Fruit fly (Drosophila melanogaster) whole organism, embryonic: ENCODE measurements around the gene AlaRS-m.

ENCODE experiments used
- B-H1 ChIP-seq: fragments of 200-800 bp; sonication (Bioruptor generic); IDR thresholded peaks from 3 replicates; pipeline ENCODE4 v1.3.6; 2022; ENCODE audit warnings: missing biosample characterization, missing genetic modification characterization
- BEAF-32 ChIP-seq: fragments of 200-800 bp; sonication (Bioruptor generic); optimal IDR thresholded peaks from 3 replicates; lab custom pipeline; 2017; ENCODE audit warnings: missing biosample characterization, missing genetic modification characterization, mild to moderate bottlenecking, moderate library complexity, missing genetic modification reagents
- Bteb2 ChIP-seq: fragments of 200-800 bp; sonication (Bioruptor generic); optimal IDR thresholded peaks from 2 replicates; lab custom pipeline; 2016; ENCODE audit warnings: missing biosample characterization, missing genetic modification characterization
- CG1024 ChIP-seq: fragments of 200-800 bp; sonication (Bioruptor generic); IDR thresholded peaks from 2 replicates; pipeline ENCODE4 v1.3.6; 2022; ENCODE audit warnings: missing biosample characterization, missing genetic modification characterization
- CG10979 ChIP-seq: fragments of 200-800 bp; sonication (Bioruptor generic); optimal IDR thresholded peaks from 2 replicates; lab custom pipeline; 2018; ENCODE audit warnings: missing biosample characterization, mild to moderate bottlenecking, missing genetic modification characterization, moderate library complexity
- CG13123 ChIP-seq: fragments of 200-800 bp; sonication (Bioruptor generic); optimal IDR thresholded peaks from 2 replicates; lab custom pipeline; 2016; ENCODE audit warnings: missing biosample characterization, missing genetic modification characterization
- CG13296 ChIP-seq: fragments of 200-800 bp; sonication (Bioruptor generic); optimal IDR thresholded peaks from 3 replicates; lab custom pipeline; 2018; ENCODE audit warnings: missing biosample characterization, mild to moderate bottlenecking, missing genetic modification characterization
- CG15601 ChIP-seq: fragments of 200-800 bp; sonication (Bioruptor generic); optimal IDR thresholded peaks from 3 replicates; lab custom pipeline; 2019; ENCODE audit warnings: missing biosample characterization, mild to moderate bottlenecking, missing genetic modification characterization, moderate library complexity
- CG17912 ChIP-seq: fragments of 200-800 bp; sonication (Bioruptor generic); optimal IDR thresholded peaks from 2 replicates; lab custom pipeline; 2018; ENCODE audit warnings: missing biosample characterization, mild to moderate bottlenecking, missing genetic modification characterization
- CG2202 ChIP-seq: fragments of 200-800 bp; sonication (Bioruptor generic); optimal IDR thresholded peaks from 2 replicates; lab custom pipeline; 2018; ENCODE audit warnings: missing biosample characterization, mild to moderate bottlenecking, missing genetic modification characterization
- CG2712 ChIP-seq: fragments of 200-800 bp; optimal IDR thresholded peaks from 3 replicates; lab custom pipeline; 2019; ENCODE audit warnings: missing biosample characterization, mild to moderate bottlenecking, missing genetic modification characterization, moderate library complexity
- CG33557 ChIP-seq: fragments of 200-800 bp; sonication (Bioruptor generic); optimal IDR thresholded peaks from 2 replicates; lab custom pipeline; 2019; ENCODE audit warnings: missing biosample characterization, mild to moderate bottlenecking, missing genetic modification characterization, moderate library complexity
- CG3838 ChIP-seq: fragments of 200-800 bp; sonication (Bioruptor generic); optimal IDR thresholded peaks from 3 replicates; lab custom pipeline; 2016; ENCODE audit warnings: missing biosample characterization, missing genetic modification characterization
- CG3847 ChIP-seq: fragments of 200-800 bp; sonication (Bioruptor generic); IDR thresholded peaks from 2 replicates; pipeline ENCODE4 v1.3.6; 2022; ENCODE audit warnings: missing biosample characterization, missing genetic modification characterization
- CG4854 ChIP-seq: fragments of 200-800 bp; sonication (Bioruptor generic); optimal IDR thresholded peaks from 2 replicates; lab custom pipeline; 2016; ENCODE audit warnings: missing biosample characterization, missing genetic modification characterization, inconsistent platforms
- CG6689 ChIP-seq: fragments of 200-800 bp; sonication (Bioruptor generic); IDR thresholded peaks from 2 replicates; pipeline ENCODE4 v1.3.6; 2022; ENCODE audit warnings: missing biosample characterization, missing genetic modification characterization
- CG9727 ChIP-seq: fragments of 200-800 bp; sonication (Bioruptor generic); optimal IDR thresholded peaks from 3 replicates; lab custom pipeline; 2017; ENCODE audit warnings: missing biosample characterization, mild to moderate bottlenecking, missing genetic modification characterization
- CG9817 ChIP-seq: fragments of 200-800 bp; sonication (Bioruptor generic); optimal IDR thresholded peaks from 2 replicates; lab custom pipeline; 2018; ENCODE audit warnings: missing biosample characterization, mild to moderate bottlenecking, missing genetic modification characterization, moderate library complexity
- D ChIP-seq, 2 experiments: fragments of 200-800 bp in 1 of 2; fragments of >200 bp in 1 of 2; sonication (Bioruptor generic) in 1 of 2; optimal IDR thresholded peaks; 2 replicates in 1 of 2; 3 replicates in 1 of 2; lab custom pipeline; 2017; ENCODE audit warnings: mild to moderate bottlenecking in 1 of 2, missing biosample characterization in 1 of 2, missing genetic modification characterization in 1 of 2, missing genetic modification reagents in 1 of 2
- D19B ChIP-seq: fragments of 200-800 bp; sonication (Bioruptor generic); optimal IDR thresholded peaks from 2 replicates; lab custom pipeline; 2017; ENCODE audit warnings: missing biosample characterization, mild to moderate bottlenecking, missing genetic modification characterization
- Dip3 ChIP-seq: fragments of 200-800 bp; sonication (Bioruptor generic); optimal IDR thresholded peaks from 3 replicates; lab custom pipeline; 2016; ENCODE audit warnings: missing biosample characterization, missing genetic modification characterization
- Dp ChIP-seq: fragments of 200-800 bp; sonication (Bioruptor generic); optimal IDR thresholded peaks from 2 replicates; lab custom pipeline; 2018; ENCODE audit warnings: missing biosample characterization, mild to moderate bottlenecking, missing genetic modification characterization, moderate library complexity
- ERR ChIP-seq: fragments of 200-800 bp; sonication (Bioruptor generic); optimal IDR thresholded peaks from 2 replicates; lab custom pipeline; 2016; ENCODE audit warnings: missing biosample characterization, missing genetic modification characterization
- HHEX ChIP-seq: fragments of 200-800 bp; sonication (Bioruptor generic); optimal IDR thresholded peaks from 3 replicates; lab custom pipeline; 2017; ENCODE audit warnings: missing biosample characterization, mild to moderate bottlenecking, missing genetic modification characterization, missing genetic modification reagents
- HLH3B ChIP-seq: fragments of 200-800 bp; sonication (Bioruptor generic); IDR thresholded peaks from 2 replicates; pipeline ENCODE4 v1.3.6; 2022; ENCODE audit warnings: missing biosample characterization, missing genetic modification characterization
- HLH4C ChIP-seq: fragments of 200-800 bp; sonication (Bioruptor generic); IDR thresholded peaks from 3 replicates; pipeline ENCODE4 v1.3.6; 2022; ENCODE audit warnings: missing biosample characterization, missing genetic modification characterization; ENCODE audit not compliant: partially characterized antibody
- Nf-YB ChIP-seq: fragments of 200-800 bp; sonication (Bioruptor generic); optimal IDR thresholded peaks from 3 replicates; lab custom pipeline; 2019; ENCODE audit warnings: missing biosample characterization, mild to moderate bottlenecking, missing genetic modification characterization, moderate library complexity
- Pdp1 ChIP-seq, 2 experiments: fragments of 200-800 bp; sonication (Bioruptor generic); optimal IDR thresholded peaks; 3 replicates each; lab custom pipeline; 2016; ENCODE audit warnings: missing biosample characterization in 2 of 2, missing genetic modification characterization in 2 of 2, mild to moderate bottlenecking in 1 of 2, moderate library complexity in 1 of 2
- Rx ChIP-seq: fragments of 200-800 bp; sonication (Bioruptor generic); IDR thresholded peaks from 2 replicates; pipeline ENCODE4 v1.3.6; 2022; ENCODE audit warnings: missing biosample characterization, missing genetic modification characterization
- ato ChIP-seq: fragments of 200-800 bp; sonication (Bioruptor generic); IDR thresholded peaks from 2 replicates; pipeline ENCODE4 v1.3.6; 2022; ENCODE audit warnings: missing biosample characterization, missing genetic modification characterization; ENCODE audit not compliant: partially characterized antibody
- crol ChIP-seq: fragments of 200-800 bp; sonication (Bioruptor generic); IDR thresholded peaks from 2 replicates; pipeline ENCODE4 v1.3.6; 2022; ENCODE audit warnings: missing biosample characterization, missing genetic modification characterization
- crp ChIP-seq, 2 experiments: fragments of 200-800 bp; sonication (Bioruptor generic); optimal IDR thresholded peaks; 2 replicates in 1 of 2; 3 replicates in 1 of 2; lab custom pipeline; 2017; ENCODE audit warnings: missing biosample characterization in 2 of 2, missing genetic modification characterization in 2 of 2, mild to moderate bottlenecking in 1 of 2, moderate library complexity in 1 of 2
- fru ChIP-seq: fragments of >200 bp; optimal IDR thresholded peaks from 2 replicates; lab custom pipeline; 2017
- fu2 ChIP-seq: fragments of 200-800 bp; sonication (Bioruptor generic); optimal IDR thresholded peaks from 2 replicates; lab custom pipeline; 2016; ENCODE audit warnings: missing biosample characterization, missing genetic modification characterization
- gcm2 ChIP-seq: fragments of 200-800 bp; sonication (Bioruptor generic); optimal IDR thresholded peaks from 2 replicates; lab custom pipeline; 2016; ENCODE audit warnings: missing biosample characterization, missing genetic modification characterization
- grau ChIP-seq: fragments of 200-800 bp; optimal IDR thresholded peaks from 3 replicates; lab custom pipeline; 2019; ENCODE audit warnings: missing biosample characterization, mild to moderate bottlenecking, missing genetic modification characterization, moderate library complexity
- hbn ChIP-seq: fragments of 200-800 bp; sonication (Bioruptor generic); IDR thresholded peaks from 2 replicates; pipeline ENCODE4 v1.3.6; 2022; ENCODE audit warnings: missing biosample characterization, missing genetic modification characterization; ENCODE audit not compliant: partially characterized antibody
- jing ChIP-seq: fragments of 200-800 bp; sonication (Bioruptor generic); optimal IDR thresholded peaks from 2 replicates; lab custom pipeline; 2018; ENCODE audit warnings: missing biosample characterization, mild to moderate bottlenecking, missing genetic modification characterization
- lmd ChIP-seq: fragments of 200-800 bp; sonication (Bioruptor generic); IDR thresholded peaks from 2 replicates; pipeline ENCODE4 v1.3.6; 2022; ENCODE audit warnings: missing biosample characterization, missing genetic modification characterization
- mirr ChIP-seq: fragments of 200-800 bp; sonication (Bioruptor generic); optimal IDR thresholded peaks from 3 replicates; lab custom pipeline; 2018; ENCODE audit warnings: missing biosample characterization, mild to moderate bottlenecking, missing genetic modification characterization
- mld ChIP-seq: fragments of 200-800 bp; sonication (Bioruptor generic); IDR thresholded peaks from 3 replicates; pipeline ENCODE4 v1.3.6; 2022; ENCODE audit warnings: missing biosample characterization, missing genetic modification characterization; ENCODE audit not compliant: partially characterized antibody
- oc ChIP-seq: fragments of 200-800 bp; sonication (Bioruptor generic); optimal IDR thresholded peaks from 2 replicates; lab custom pipeline; 2018; ENCODE audit warnings: missing biosample characterization, mild to moderate bottlenecking, missing genetic modification characterization, moderate library complexity
- phol ChIP-seq: fragments of 200-800 bp; sonication (Bioruptor generic); optimal IDR thresholded peaks from 3 replicates; lab custom pipeline; 2018; ENCODE audit warnings: missing biosample characterization, mild to moderate bottlenecking, missing genetic modification characterization, moderate library complexity
- sisA ChIP-seq: fragments of 200-800 bp; sonication (Bioruptor generic); IDR thresholded peaks from 2 replicates; pipeline ENCODE4 v1.3.6; 2022; ENCODE audit warnings: missing biosample characterization, missing genetic modification characterization
- sna ChIP-seq: fragments of 200-800 bp; sonication (Bioruptor generic); IDR thresholded peaks from 2 replicates; pipeline ENCODE4 v1.3.6; 2022; ENCODE audit warnings: missing biosample characterization, missing genetic modification characterization; ENCODE audit not compliant: partially characterized antibody
- sob ChIP-seq: fragments of 200-800 bp; sonication (Bioruptor generic); IDR thresholded peaks from 2 replicates; pipeline ENCODE4 v1.3.6; 2022; ENCODE audit warnings: missing biosample characterization, missing genetic modification characterization
- stwl ChIP-seq: fragments of 200-800 bp; sonication (Bioruptor generic); optimal IDR thresholded peaks from 3 replicates; lab custom pipeline; 2018; ENCODE audit warnings: missing biosample characterization, mild to moderate bottlenecking, missing genetic modification characterization, moderate library complexity
- tgo ChIP-seq: fragments of 200-800 bp; sonication (Bioruptor generic); IDR thresholded peaks from 3 replicates; pipeline ENCODE4 v1.3.6; 2022; ENCODE audit warnings: missing biosample characterization, missing genetic modification characterization
- trem ChIP-seq: fragments of 200-800 bp; optimal IDR thresholded peaks from 3 replicates; lab custom pipeline; 2019; ENCODE audit warnings: missing biosample characterization, mild to moderate bottlenecking, missing genetic modification characterization, moderate library complexity
- unpg ChIP-seq: fragments of 200-800 bp; sonication (Bioruptor generic); optimal IDR thresholded peaks from 3 replicates; lab custom pipeline; 2018; ENCODE audit warnings: missing biosample characterization, mild to moderate bottlenecking, missing genetic modification characterization, moderate library complexity

Gene AlaRS-m

dm6 chr3L:5145814-5146244, at the start of gene AlaRS-m, which contains the start of gene Fitm (continued):
- no peak for TF ChIP-seq Rx (GFP tag; lab: Robert Waterston, UW)
- TF ChIP-seq CG9727, result no peak
- no peak for TF ChIP-seq sob (GFP tag; lab: Robert Waterston, UW)
- TF ChIP-seq D19B (GFP tag; lab: Kevin White, UChicago), result no peak
- no peak for TF ChIP-seq gcm2
- peak; percentile 30 for TF ChIP-seq stwl (tag; lab: Kevin White, UChicago)
- TF ChIP-seq CG13296 (GFP tag; lab: Kevin White, UChicago), result no peak
- no peak for TF ChIP-seq Nf-YB (GFP tag; lab: Kevin White, UChicago)
- TF ChIP-seq CG2202, result no peak
- TF ChIP-seq CG9817, result no peak
- TF ChIP-seq CG1024 (GFP tag; lab: Robert Waterston, UW), result no peak
- no peak for TF ChIP-seq CG2712
- no peak for TF ChIP-seq CG10979
- TF ChIP-seq trem (tag; lab: Kevin White, UChicago), result peak; percentile 9
- no peak for TF ChIP-seq HHEX (GFP tag; lab: Kevin White, UChicago)
- no peak for TF ChIP-seq CG4854
- no peak for TF ChIP-seq CG17912 (GFP tag; lab: Kevin White, UChicago)
- TF ChIP-seq D (optimal IDR thresholded peaks at IDR 0.05; lab: Kevin White, UChicago), result no peak
- TF ChIP-seq D (GFP tag; optimal IDR thresholded peaks at IDR 0.05; lab: Kevin White, UChicago), result no peak
- TF ChIP-seq Bteb2, result no peak
- 0 out of 3 replicates have a peak, but pooled peaks have one; percentile 35 for TF ChIP-seq HLH4C
- TF ChIP-seq Pdp1 (GFP tag; optimal IDR thresholded peaks at IDR 0.05; lab: Kevin White, UChicago), result peak in 1 of 2 experiments; percentile 2
- no peak for TF ChIP-seq fu2
- TF ChIP-seq mirr (GFP tag; lab: Kevin White, UChicago), result no peak
- TF ChIP-seq CG3838 (GFP tag; lab: Kevin White, UChicago), result no peak
- no peak for TF ChIP-seq ERR
- no peak for TF ChIP-seq oc (tag; lab: Kevin White, UChicago)
- TF ChIP-seq ato (GFP tag; lab: Robert Waterston, UW), result 0 out of 2 replicates have a peak, but pooled peaks have one; percentile 19
- no peak for TF ChIP-seq unpg
- TF ChIP-seq CG3847 (GFP tag; lab: Robert Waterston, UW), result no peak
- peak; percentile 88 to 98 for TF ChIP-seq crp (GFP tag; optimal IDR thresholded peaks at IDR 0.05; lab: Kevin White, UChicago)
- no peak for TF ChIP-seq fru
- 0 out of 2 replicates have a peak, but pooled peaks have one; percentile 29 for TF ChIP-seq hbn (GFP tag; lab: Robert Waterston, UW)
- TF ChIP-seq B-H1 (GFP tag; lab: Robert Waterston, UW), result no peak
- TF ChIP-seq crol (GFP tag; lab: Robert Waterston, UW), result no peak
- TF ChIP-seq Dip3 (GFP tag; lab: Kevin White, UChicago), result no peak
- TF ChIP-seq CG13123 (GFP tag; lab: Kevin White, UChicago), result no peak
- peak; percentile 0 for TF ChIP-seq BEAF-32 (GFP tag; lab: Kevin White, UChicago)
- TF ChIP-seq sisA (GFP tag; lab: Robert Waterston, UW), result no peak
- no peak for TF ChIP-seq mld
- TF ChIP-seq CG15601 (tag; lab: Kevin White, UChicago), result no peak
- no peak for TF ChIP-seq HLH3B (GFP tag; lab: Robert Waterston, UW)
- TF ChIP-seq jing (GFP tag; lab: Kevin White, UChicago), result no peak
- peak; percentile 7 for TF ChIP-seq CG33557
- TF ChIP-seq Dp, result peak; percentile 55
- TF ChIP-seq tgo, result no peak
- no peak for TF ChIP-seq lmd (GFP tag; lab: Robert Waterston, UW)
- TF ChIP-seq grau (tag; lab: Kevin White, UChicago), result no peak
- peak; percentile 37; the same call in 1 of the 2 replicates for TF ChIP-seq sna (GFP tag; lab: Robert Waterston, UW)
- no peak for TF ChIP-seq phol (tag; lab: Kevin White, UChicago)
- TF ChIP-seq CG6689 (GFP tag; lab: Robert Waterston, UW), result no peak
